Worm (Caenorhabditis elegans): ENCODE data around the gene F17C8.7.

The F17C8.7 gene

ce11 chrIII:4735443-4735842 lies at the start of gene F17C8.7:
Gene F17C8.7 (plus strand): TSS chrIII:4735743.
- TF ChIP-seq mel-28 (tag; optimal IDR thresholded peaks at IDR 0.05; ENCODE audit: borderline replicate concordance) (no peak), Y95B8A.8 (GFP tag; IDR thresholded peaks at IDR 0.05) (no peak)

ce11 chrIII:4687134-4687533 lies 48.4 kb upstream of the F17C8.7 start:
- no peak for TF ChIP-seq dpl-1 (GFP tag; optimal IDR thresholded peaks at IDR 0.05)
- no peak for TF ChIP-seq C17E4.6 (GFP tag; IDR thresholded peaks at IDR 0.05)
- no peak for TF ChIP-seq B0261.1 (tag; optimal IDR thresholded peaks at IDR 0.05)
- TF ChIP-seq bed-1 (GFP tag; IDR thresholded peaks at IDR 0.05) = no peak
- no peak for TF ChIP-seq Y79H2A.3 (GFP tag; conservative IDR thresholded peaks at IDR 0.05)
- TF ChIP-seq rpc-1 (optimal IDR thresholded peaks at IDR 0.05) = no peak
- TF ChIP-seq rpc-1 (tag; optimal IDR thresholded peaks at IDR 0.05) = no peak
- TF ChIP-seq lin-40 (tag; optimal IDR thresholded peaks at IDR 0.05) = no peak
- no peak for TF ChIP-seq xnd-1 (tag; optimal IDR thresholded peaks at IDR 0.05)
- TF ChIP-seq sdz-38 (tag; optimal IDR thresholded peaks at IDR 0.05) = no peak
- no peak for TF ChIP-seq B0035.1 (tag; optimal IDR thresholded peaks at IDR 0.05)
- no peak for TF ChIP-seq F22D6.2 (tag; optimal IDR thresholded peaks at IDR 0.05)

ce11 chrIII:4688356-4688755 lies 47.2 kb upstream of the F17C8.7 start, which contains the start of gene tag-243:
Gene tag-243 (minus strand): TSS chrIII:4688456.
- TF ChIP-seq hmg-1.2 (GFP tag; IDR thresholded peaks at IDR 0.05) (peak; percentile 64), rcor-1 (GFP tag; IDR thresholded peaks at IDR 0.05) (no peak)

ce11 chrIII:4688965-4689364 lies 46.6 kb upstream of the F17C8.7 start, which contains the start of gene ppat-1:
Gene ppat-1 (plus strand): TSS chrIII:4689280.
- TF ChIP-seq madf-3 (GFP tag; IDR thresholded peaks at IDR 0.05) = no peak
- TF ChIP-seq nhr-80 (tag; optimal IDR thresholded peaks at IDR 0.05) = peak; percentile 51

ce11 chrIII:4689595-4689994 lies 45.9 kb upstream of the F17C8.7 start:
- TF ChIP-seq ceh-40 (GFP tag; IDR thresholded peaks at IDR 0.05) (peak; percentile 76; the same call in 1 of the 2 replicates), attf-3 (GFP tag; conservative IDR thresholded peaks at IDR 0.05) (0 out of 2 replicates have a peak, but pooled peaks have one; percentile 26), B0035.1 (tag; optimal IDR thresholded peaks at IDR 0.05) (peak; percentile 17), nfyb-1 (GFP tag; IDR thresholded peaks at IDR 0.05) (peak; percentile 91), T26A5.8 (tag; optimal IDR thresholded peaks at IDR 0.05) (peak; percentile 79), F52B5.7 (tag; optimal IDR thresholded peaks at IDR 0.05) (peak; percentile 91), B0261.1 (tag; optimal IDR thresholded peaks at IDR 0.05) (peak; percentile 94), ceh-27 (GFP tag; optimal IDR thresholded peaks at IDR 0.05) (peak; percentile 88), unc-130 (GFP tag; optimal IDR thresholded peaks at IDR 0.05) (peak; percentile 76), hlh-26 (GFP tag; conservative IDR thresholded peaks at IDR 0.05) (no peak), let-526 (GFP tag; IDR thresholded peaks at IDR 0.05) (peak; percentile 74; the same call in 1 of the 2 replicates), K11D2.4 (GFP tag; IDR thresholded peaks at IDR 0.05) (peak; percentile 65; the same call in 1 of the 2 replicates), madf-10 (tag; optimal IDR thresholded peaks at IDR 0.05) (peak; percentile 74), mes-4 (tag; optimal IDR thresholded peaks at IDR 0.05) (peak; percentile 91), Y67H2A.10 (GFP tag; conservative IDR thresholded peaks at IDR 0.05) (peak; percentile 60; the same call in 1 of the 2 replicates), Y53F4B.3 (GFP tag; IDR thresholded peaks at IDR 0.05) (peak; percentile 74; the same call in 1 of the 2 replicates), chd-7 (tag; optimal IDR thresholded peaks at IDR 0.05) (peak; percentile 90), aptf-3 (GFP tag; IDR thresholded peaks at IDR 0.05) (peak; percentile 90), cebp-1 (GFP tag; IDR thresholded peaks at IDR 0.05) (peak; percentile 50; the same call in 1 of the 2 replicates), cebp-1 (tag; optimal IDR thresholded peaks at IDR 0.05) (no peak), attf-6 (GFP tag; IDR thresholded peaks at IDR 0.05) (peak; percentile 72; the same call in 1 of the 2 replicates), lir-1 (GFP tag; conservative IDR thresholded peaks at IDR 0.05) (no peak; the same call in 1 of the 2 replicates), ceh-100 (GFP tag; IDR thresholded peaks at IDR 0.05) (0 out of 2 replicates have a peak, but pooled peaks have one; percentile 28), hmg-20 (GFP tag; IDR thresholded peaks at IDR 0.05) (0 out of 2 replicates have a peak, but pooled peaks have one; percentile 59), ceh-91 (GFP tag; IDR thresholded peaks at IDR 0.05) (0 out of 2 replicates have a peak, but pooled peaks have one; percentile 26), lag-1 (GFP tag; IDR thresholded peaks at IDR 0.05) (no peak), bed-2 (GFP tag; IDR thresholded peaks at IDR 0.05) (no peak)
